Worm (Caenorhabditis elegans) whole organism, midembryonic: ENCODE results near the gene acr-8.

ENCODE experiments used
- T22C8.4 ChIP-seq: fragments of 200-800 bp; sonication (Bioruptor generic); IDR thresholded peaks from 2 replicates; pipeline ENCODE4 v1.3.6; 2022; ENCODE audit warnings: missing genetic modification characterization, missing compliant biosample characterization
- flt-1 ChIP-seq: fragments of 200-800 bp; sonication (Bioruptor generic); IDR thresholded peaks from 2 replicates; pipeline ENCODE4 v1.3.6; 2022; ENCODE audit warnings: missing genetic modification characterization, missing compliant biosample characterization
- tab-1 ChIP-seq: fragments of 200-800 bp; sonication (Bioruptor generic); IDR thresholded peaks from 2 replicates; pipeline ENCODE4 v1.3.6; 2022; ENCODE audit warnings: missing genetic modification characterization, missing compliant biosample characterization
- ztf-23 ChIP-seq: fragments of 200-800 bp; sonication (Bioruptor generic); IDR thresholded peaks from 2 replicates; pipeline ENCODE4 v1.3.6; 2022; ENCODE audit warnings: missing genetic modification reagents, missing genetic modification characterization, missing compliant biosample characterization

DNA sequence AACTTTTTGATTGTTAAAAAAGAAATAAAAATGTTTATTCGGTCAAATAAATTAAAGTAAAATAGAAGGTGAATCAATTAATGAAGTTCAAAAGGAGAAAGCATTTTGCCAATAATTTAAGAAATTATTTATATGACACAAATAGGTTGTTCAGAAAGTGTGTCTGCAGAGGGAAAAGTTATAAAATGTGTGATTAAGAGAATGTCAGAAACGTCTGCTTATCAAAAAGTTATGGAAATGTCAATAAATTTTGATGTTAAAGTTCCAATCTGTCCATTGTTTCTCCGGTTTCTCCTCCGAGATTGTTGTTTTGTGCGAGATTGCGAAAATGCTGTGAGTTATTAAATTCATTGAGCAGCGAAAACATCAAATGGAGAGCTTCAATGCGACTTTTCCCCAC lies 32.8 kb upstream of the acr-8 start, which contains the start of gene rme-4:
- TF ChIP-seq T22C8.4 (no peak), flt-1 (no peak), ztf-23 (GFP tag; lab: Robert Waterston, UW) (no peak), tab-1 (no peak)
